Worm (Caenorhabditis elegans): Measurements from ENCODE around the gene T11B7.5.

The T11B7.5 gene

ce11 chrIV:8848983-8849382 lies 6.9 kb downstream of the T11B7.5 start:
- TF ChIP-seq snpc-1.1 (tag; optimal IDR thresholded peaks at IDR 0.05; ENCODE audit: insufficient read depth), result no peak
- TF ChIP-seq madf-8 (GFP tag; conservative IDR thresholded peaks at IDR 0.05), result no peak
- no peak for TF ChIP-seq tlf-1 (GFP tag; optimal IDR thresholded peaks at IDR 0.05)
- no peak for TF ChIP-seq B0035.1 (tag; optimal IDR thresholded peaks at IDR 0.05)
- TF ChIP-seq egrh-3 (GFP tag; IDR thresholded peaks at IDR 0.05), result peak; percentile 35; the same call in 1 of the 2 replicates
- no peak for TF ChIP-seq B0261.1 (tag; optimal IDR thresholded peaks at IDR 0.05)
- TF ChIP-seq lin-35 (GFP tag; optimal IDR thresholded peaks at IDR 0.05), result no peak
- no peak for TF ChIP-seq snpc-4 (GFP tag; optimal IDR thresholded peaks at IDR 0.05)
- no peak for TF ChIP-seq snpc-4 (tag; optimal IDR thresholded peaks at IDR 0.05)
- peak; percentile 83 for TF ChIP-seq zfh-2 (GFP tag; conservative IDR thresholded peaks at IDR 0.05)
- TF ChIP-seq lsl-1 (GFP tag; optimal IDR thresholded peaks at IDR 0.05), result no peak

ce11 chrIV:8847918-8848317 lies 7.9 kb downstream of the T11B7.5 start, which contains the start of gene col-118:
col-118 (plus strand) TSS chrIV:8848218.
- TF ChIP-seq hlh-12 (tag; optimal IDR thresholded peaks at IDR 0.05), result no peak
- TF ChIP-seq F33H1.4 (GFP tag; IDR thresholded peaks at IDR 0.05), result no peak
- TF ChIP-seq him-1 (tag; optimal IDR thresholded peaks at IDR 0.05), result no peak
- TF ChIP-seq bed-1 (GFP tag; IDR thresholded peaks at IDR 0.05), result no peak
- no peak for TF ChIP-seq die-1 (tag; optimal IDR thresholded peaks at IDR 0.05)
- TF ChIP-seq tlf-1 (GFP tag; optimal IDR thresholded peaks at IDR 0.05), result no peak
- no peak for TF ChIP-seq T26A5.8 (tag; optimal IDR thresholded peaks at IDR 0.05)
- no peak for TF ChIP-seq dpl-1 (GFP tag; optimal IDR thresholded peaks at IDR 0.05)

- no peak for TF ChIP-seq lin-40 (tag; optimal IDR thresholded peaks at IDR 0.05)
- TF ChIP-seq tlf-1 (GFP tag; optimal IDR thresholded peaks at IDR 0.05), result no peak
- TF ChIP-seq nhr-80 (tag; optimal IDR thresholded peaks at IDR 0.05), result peak; percentile 68
Observed at ce11 chrIV:8845922-8846321, 9.9 kb downstream of the T11B7.5 start.

- no peak for TF ChIP-seq Y53G8AR.9 (GFP tag; conservative IDR thresholded peaks at IDR 0.05)
- no peak for TF ChIP-seq repo-1 (tag; optimal IDR thresholded peaks at IDR 0.05)
- no peak for TF ChIP-seq ceh-91 (GFP tag; IDR thresholded peaks at IDR 0.05)
- TF ChIP-seq snpc-1.1 (tag; optimal IDR thresholded peaks at IDR 0.05; ENCODE audit: insufficient read depth), result no peak
- no peak for TF ChIP-seq xnd-1 (tag; optimal IDR thresholded peaks at IDR 0.05)
- no peak for TF ChIP-seq nfya-1 (tag; optimal IDR thresholded peaks at IDR 0.05; ENCODE audit: borderline replicate concordance, insufficient read depth)
- no peak for TF ChIP-seq nhr-179 (tag; optimal IDR thresholded peaks at IDR 0.05)
- no peak for TF ChIP-seq nhr-27 (tag; optimal IDR thresholded peaks at IDR 0.05)
- TF ChIP-seq attf-3 (GFP tag; conservative IDR thresholded peaks at IDR 0.05), result no peak
- TF ChIP-seq F33H1.4 (GFP tag; IDR thresholded peaks at IDR 0.05), result no peak
- no peak for TF ChIP-seq F37B4.10 (GFP tag; IDR thresholded peaks at IDR 0.05)
- TF ChIP-seq lin-26 (GFP tag; IDR thresholded peaks at IDR 0.05), result no peak
- no peak for TF ChIP-seq ets-4 (GFP tag; optimal IDR thresholded peaks at IDR 0.05)
- TF ChIP-seq dox-1 (GFP tag; IDR thresholded peaks at IDR 0.05), result no peak
- TF ChIP-seq ceh-40 (GFP tag; IDR thresholded peaks at IDR 0.05), result no peak
- no peak for TF ChIP-seq ZK185.1 (tag; optimal IDR thresholded peaks at IDR 0.05; ENCODE audit: poor library complexity, severe bottlenecking)
- no peak for TF ChIP-seq madf-8 (GFP tag; conservative IDR thresholded peaks at IDR 0.05)
- no peak for TF ChIP-seq ztf-28 (GFP tag; IDR thresholded peaks at IDR 0.05)
Observed at ce11 chrIV:8844457-8844856, 11.4 kb downstream of the T11B7.5 start, which contains the start of gene T11B7.2. T11B7.2 (minus strand) TSS chrIV:8844557.

Data from whole organism, young adult.